Worm (Caenorhabditis elegans) whole organism, young adult: Measurements from ENCODE around the gene fic-1.

Experiments used
- B0261.1 ChIP-seq: sonication (generic microtip); optimal IDR thresholded peaks from 2 replicates; lab custom pipeline; 2016; ENCODE audit warnings: mild to moderate bottlenecking, missing genetic modification characterization, moderate library complexity, missing compliant biosample characterization
- B0336.3 ChIP-seq: fragments of 200-800 bp; sonication (Bioruptor generic); IDR thresholded peaks from 2 replicates; pipeline ENCODE4 v1.3.6; 2022; ENCODE audit warnings: missing genetic modification characterization, missing compliant biosample characterization
- C17E4.6 ChIP-seq: fragments of 200-800 bp; sonication (Bioruptor generic); IDR thresholded peaks from 2 replicates; pipeline ENCODE4 v1.3.6; 2022; ENCODE audit warnings: missing genetic modification reagents, missing genetic modification characterization, missing compliant biosample characterization
- F10E7.11 ChIP-seq: sonication (generic microtip); optimal IDR thresholded peaks from 2 replicates; lab custom pipeline; 2017; ENCODE audit warnings: mild to moderate bottlenecking, missing genetic modification characterization, moderate library complexity, missing compliant biosample characterization
- F52B5.7 ChIP-seq: sonication (generic microtip); optimal IDR thresholded peaks from 2 replicates; lab custom pipeline; 2016; ENCODE audit warnings: mild to moderate bottlenecking, missing genetic modification characterization, missing compliant biosample characterization
- F57C9.4 ChIP-seq: sonication (generic microtip); optimal IDR thresholded peaks from 2 replicates; lab custom pipeline; 2017; ENCODE audit warnings: mild to moderate bottlenecking, missing genetic modification characterization, missing compliant biosample characterization
- K11D2.4 ChIP-seq: fragments of 200-800 bp; sonication (Bioruptor generic); IDR thresholded peaks from 2 replicates; pipeline ENCODE4 v1.3.6; 2022; ENCODE audit warnings: missing genetic modification reagents, missing genetic modification characterization, missing compliant biosample characterization
- K12H6.12 ChIP-seq: fragments of 200-800 bp; sonication (Bioruptor generic); optimal IDR thresholded peaks from 2 replicates; lab custom pipeline; 2018; ENCODE audit warnings: mild to moderate bottlenecking, missing genetic modification characterization, missing compliant biosample characterization
- T26A5.8 ChIP-seq: sonication (generic microtip); optimal IDR thresholded peaks from 2 replicates; lab custom pipeline; 2016; ENCODE audit warnings: missing genetic modification characterization, missing compliant biosample characterization
- ama-1 ChIP-seq, 3 experiments: fragments of 150-350 bp in 1 of 3; sonication (generic microtip) in 2 of 3; optimal IDR thresholded peaks; 2 replicates each; lab custom pipeline; 2014 to 2018; ENCODE audit warnings: missing biosample characterization in 2 of 3, missing genetic modification characterization in 2 of 3, missing genetic modification reagents in 2 of 3
- aptf-3 ChIP-seq: fragments of 200-800 bp; sonication (Bioruptor generic); IDR thresholded peaks from 2 replicates; pipeline ENCODE4 v1.3.6; 2022; ENCODE audit warnings: missing genetic modification characterization, missing compliant biosample characterization
- atf-7 ChIP-seq: sonication (generic microtip); optimal IDR thresholded peaks from 2 replicates; lab custom pipeline; 2017; ENCODE audit warnings: mild to moderate bottlenecking, missing genetic modification characterization, missing compliant biosample characterization
- attf-5 ChIP-seq: fragments of 200-800 bp; sonication (Bioruptor generic); optimal IDR thresholded peaks from 2 replicates; lab custom pipeline; 2018; ENCODE audit warnings: mild to moderate bottlenecking, missing genetic modification characterization, missing compliant biosample characterization
- bed-1 ChIP-seq: fragments of 200-800 bp; sonication (Bioruptor generic); IDR thresholded peaks from 2 replicates; pipeline ENCODE4 v1.3.6; 2022; ENCODE audit warnings: missing genetic modification reagents, missing genetic modification characterization, missing compliant biosample characterization
- bed-2 ChIP-seq: fragments of 200-800 bp; sonication (Bioruptor generic); IDR thresholded peaks from 2 replicates; pipeline ENCODE4 v1.3.6; 2022; ENCODE audit warnings: missing genetic modification reagents, missing genetic modification characterization, missing compliant biosample characterization
- cebp-1 ChIP-seq, 2 experiments: fragments of 200-800 bp in 1 of 2; sonication (Bioruptor generic) in 1 of 2; sonication (generic microtip) in 1 of 2; IDR thresholded peaks in 1 of 2; optimal IDR thresholded peaks in 1 of 2; 2 replicates each; pipeline versions ENCODE4 v1.3.6 to Lab custom; 2017 to 2022; ENCODE audit warnings: missing compliant biosample characterization in 2 of 2, missing genetic modification characterization in 2 of 2, mild to moderate bottlenecking in 1 of 2, missing genetic modification reagents in 1 of 2, moderate library complexity in 1 of 2
- ceh-27 ChIP-seq: fragments of 200-800 bp; sonication (Bioruptor generic); optimal IDR thresholded peaks from 2 replicates; lab custom pipeline; 2018; ENCODE audit warnings: mild to moderate bottlenecking, missing genetic modification characterization, moderate library complexity, missing compliant biosample characterization
- ceh-58 ChIP-seq: fragments of 200-800 bp; sonication (Bioruptor generic); IDR thresholded peaks from 2 replicates; pipeline ENCODE4 v1.3.6; 2022; ENCODE audit warnings: missing genetic modification characterization, missing compliant biosample characterization
- dpff-1 ChIP-seq: sonication (generic microtip); optimal IDR thresholded peaks from 2 replicates; lab custom pipeline; 2017; ENCODE audit warnings: mild to moderate bottlenecking, missing genetic modification characterization, missing compliant biosample characterization
- dpl-1 ChIP-seq: fragments of 150-350 bp; optimal IDR thresholded peaks from 2 replicates; lab custom pipeline; 2014; ENCODE audit warnings: missing biosample characterization, missing genetic modification reagents, missing genetic modification characterization
- ekl-4 ChIP-seq: fragments of 200-800 bp; sonication (Bioruptor generic); IDR thresholded peaks from 2 replicates; pipeline ENCODE4 v1.3.6; 2022; ENCODE audit warnings: missing genetic modification reagents, missing genetic modification characterization, missing compliant biosample characterization
- ets-4 ChIP-seq: fragments of 200-800 bp; sonication (Bioruptor generic); optimal IDR thresholded peaks from 2 replicates; lab custom pipeline; 2018; ENCODE audit warnings: mild to moderate bottlenecking, missing genetic modification characterization, missing compliant biosample characterization
- gei-17 ChIP-seq: fragments of 200-800 bp; sonication (Bioruptor generic); optimal IDR thresholded peaks from 2 replicates; lab custom pipeline; 2018; ENCODE audit warnings: mild to moderate bottlenecking, missing genetic modification characterization, missing compliant biosample characterization
- hlh-12 ChIP-seq: sonication (generic microtip); optimal IDR thresholded peaks from 2 replicates; lab custom pipeline; 2016; ENCODE audit warnings: missing genetic modification characterization, missing compliant biosample characterization
- hmg-1.2 ChIP-seq: fragments of 200-800 bp; sonication (Bioruptor generic); IDR thresholded peaks from 2 replicates; pipeline ENCODE4 v1.3.6; 2022; ENCODE audit warnings: missing genetic modification reagents, missing genetic modification characterization, missing compliant biosample characterization
- let-526 ChIP-seq: fragments of 200-800 bp; sonication (Bioruptor generic); IDR thresholded peaks from 2 replicates; pipeline ENCODE4 v1.3.6; 2022; ENCODE audit warnings: missing genetic modification reagents, missing genetic modification characterization, missing compliant biosample characterization
- lin-26 ChIP-seq: fragments of 200-800 bp; sonication (Bioruptor generic); IDR thresholded peaks from 2 replicates; pipeline ENCODE4 v1.3.6; 2022; ENCODE audit warnings: missing genetic modification reagents, missing genetic modification characterization, missing compliant biosample characterization
- lsl-1 ChIP-seq: fragments of 200-800 bp; sonication (Bioruptor generic); optimal IDR thresholded peaks from 2 replicates; lab custom pipeline; 2018; ENCODE audit warnings: mild to moderate bottlenecking, missing genetic modification characterization, moderate library complexity, missing compliant biosample characterization
- madf-6 ChIP-seq: fragments of 200-800 bp; sonication (Bioruptor generic); IDR thresholded peaks from 2 replicates; pipeline ENCODE4 v1.3.6; 2022; ENCODE audit warnings: missing genetic modification reagents, missing genetic modification characterization, missing compliant biosample characterization
- madf-8 ChIP-seq: fragments of 200-800 bp; sonication (Bioruptor generic); conservative IDR thresholded peaks from 2 replicates; pipeline ENCODE4 v1.3.6; 2022; ENCODE audit warnings: missing genetic modification reagents, missing genetic modification characterization, missing compliant biosample characterization
- mxl-1 ChIP-seq: sonication (generic microtip); optimal IDR thresholded peaks from 2 replicates; lab custom pipeline; 2016; ENCODE audit warnings: missing genetic modification characterization, missing compliant biosample characterization
- nfya-1 ChIP-seq: sonication (generic microtip); optimal IDR thresholded peaks from 2 replicates; lab custom pipeline; 2017; ENCODE audit warnings: antibody characterized with exemption, missing compliant biosample characterization, missing genetic modification characterization, borderline replicate concordance; ENCODE audit not compliant: insufficient read depth
- nfya-2 ChIP-seq: fragments of 200-800 bp; sonication (Bioruptor generic); IDR thresholded peaks from 2 replicates; pipeline ENCODE4 v1.3.6; 2022; ENCODE audit warnings: missing genetic modification reagents, missing genetic modification characterization, missing compliant biosample characterization
- nhr-120 ChIP-seq: fragments of 200-800 bp; sonication (Bioruptor generic); IDR thresholded peaks from 2 replicates; pipeline ENCODE4 v1.3.6; 2022; ENCODE audit warnings: missing genetic modification characterization, missing compliant biosample characterization
- nhr-27 ChIP-seq: fragments of 200-800 bp; sonication (Bioruptor generic); optimal IDR thresholded peaks from 2 replicates; lab custom pipeline; 2018; ENCODE audit warnings: mild to moderate bottlenecking, missing genetic modification characterization, moderate library complexity, missing compliant biosample characterization
- pbrm-1 ChIP-seq: fragments of 200-800 bp; sonication (Bioruptor generic); IDR thresholded peaks from 2 replicates; pipeline ENCODE4 v1.3.6; 2022; ENCODE audit warnings: missing genetic modification reagents, missing genetic modification characterization, missing compliant biosample characterization
- repo-1 ChIP-seq: sonication (generic microtip); optimal IDR thresholded peaks from 2 replicates; lab custom pipeline; 2017; ENCODE audit warnings: mild to moderate bottlenecking, missing genetic modification characterization, missing compliant biosample characterization
- sea-2 ChIP-seq: fragments of 200-800 bp; sonication (Bioruptor generic); IDR thresholded peaks from 2 replicates; pipeline ENCODE4 v1.3.6; 2022; ENCODE audit warnings: missing genetic modification characterization, missing compliant biosample characterization
- snpc-3.4 ChIP-seq: sonication (generic microtip); optimal IDR thresholded peaks from 2 replicates; lab custom pipeline; 2017; ENCODE audit warnings: missing genetic modification characterization, mild to moderate bottlenecking, missing compliant biosample characterization, antibody characterized with exemption, moderate library complexity, missing genotype, missing genetic modification reagents
- snpc-4 ChIP-seq, 5 experiments: fragments of 150-350 bp in 1 of 5; sonication (generic microtip) in 4 of 5; optimal IDR thresholded peaks; 2 replicates each; lab custom pipeline; 2014 to 2018; ENCODE audit warnings: missing genetic modification characterization in 5 of 5, missing biosample characterization in 3 of 5, antibody characterized with exemption in 2 of 5, mild to moderate bottlenecking in 2 of 5, missing compliant biosample characterization in 2 of 5, missing genotype in 2 of 5, moderate library complexity in 2 of 5, missing genetic modification reagents in 1 of 5
- somi-1 ChIP-seq: fragments of 200-800 bp; sonication (Bioruptor generic); optimal IDR thresholded peaks from 2 replicates; lab custom pipeline; 2018; ENCODE audit warnings: mild to moderate bottlenecking, missing genetic modification characterization, missing compliant biosample characterization
- tbp1 ChIP-seq: fragments of 200-800 bp; sonication (Bioruptor generic); optimal IDR thresholded peaks from 2 replicates; lab custom pipeline; 2018; ENCODE audit warnings: mild to moderate bottlenecking, missing genetic modification characterization, missing compliant biosample characterization
- zim-3 ChIP-seq: sonication (generic microtip); optimal IDR thresholded peaks from 2 replicates; lab custom pipeline; 2017; ENCODE audit warnings: mild to moderate bottlenecking, missing genetic modification characterization, moderate library complexity, missing compliant biosample characterization
- ztf-18 ChIP-seq: sonication (generic microtip); optimal IDR thresholded peaks from 2 replicates; lab custom pipeline; 2016; ENCODE audit warnings: missing genotype, mild to moderate bottlenecking, missing genetic modification characterization, missing compliant biosample characterization
- ztf-22 ChIP-seq: fragments of 200-800 bp; sonication (Bioruptor generic); optimal IDR thresholded peaks from 2 replicates; lab custom pipeline; 2018; ENCODE audit warnings: mild to moderate bottlenecking, missing genetic modification characterization, moderate library complexity, missing compliant biosample characterization
- ztf-26 ChIP-seq: sonication (generic microtip); optimal IDR thresholded peaks from 2 replicates; lab custom pipeline; 2017; ENCODE audit warnings: missing genetic modification characterization, missing compliant biosample characterization
- ztf-6 ChIP-seq: fragments of 200-800 bp; sonication (Bioruptor generic); IDR thresholded peaks from 2 replicates; pipeline ENCODE4 v1.3.6; 2022; ENCODE audit warnings: missing genetic modification reagents, missing genetic modification characterization, missing compliant biosample characterization

Gene fic-1

DNA sequence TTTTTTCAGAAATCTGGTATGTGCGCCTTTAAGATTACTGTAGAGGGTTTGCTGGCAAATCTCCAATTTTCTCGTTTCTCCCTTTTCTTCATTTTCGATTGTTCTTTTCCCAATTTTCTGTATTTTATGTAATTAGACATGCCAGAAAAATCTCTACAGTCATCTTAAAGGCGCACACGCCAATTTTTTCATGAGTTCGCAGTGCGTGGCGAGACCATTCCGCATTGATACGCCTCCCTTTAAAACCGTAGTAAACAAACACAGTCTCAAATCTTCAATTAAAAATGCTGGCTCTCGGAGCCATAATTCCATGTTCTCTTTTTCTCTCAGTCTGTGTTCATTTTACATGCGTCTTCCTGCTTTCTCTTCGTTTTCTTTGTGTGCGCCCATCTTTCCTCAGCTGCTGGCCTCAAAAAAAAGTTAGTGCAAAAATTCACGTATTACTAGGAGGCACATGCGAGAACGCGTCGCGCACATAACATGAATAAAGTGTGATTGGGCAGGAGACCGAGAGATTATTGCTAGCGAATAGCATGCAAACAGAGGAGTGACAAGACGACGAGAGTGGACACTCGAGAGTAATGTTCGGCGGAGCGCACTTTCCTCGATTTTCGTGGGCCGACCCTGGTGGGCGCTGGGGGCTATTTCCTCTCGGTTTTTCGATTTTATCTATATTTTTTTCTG lies 18.2 kb upstream of the fic-1 start:
- TF ChIP-seq F52B5.7: no peak
- no peak for TF ChIP-seq ets-4 (GFP tag; lab: Kevin White, UChicago)
- TF ChIP-seq B0336.3: peak; percentile 74
- TF ChIP-seq ztf-6 (GFP tag; lab: Robert Waterston, UW): no peak
- TF ChIP-seq nfya-1 (tag; lab: Kevin White, UChicago): no peak
- peak; percentile 87 for TF ChIP-seq ceh-27
- no peak for TF ChIP-seq cebp-1 (GFP tag; IDR thresholded peaks at IDR 0.05; lab: Robert Waterston, UW)
- peak; percentile 78 for TF ChIP-seq cebp-1 (tag; optimal IDR thresholded peaks at IDR 0.05; lab: Kevin White, UChicago)
- peak; percentile 96 for TF ChIP-seq madf-6
- TF ChIP-seq attf-5: peak; percentile 89
- no peak for TF ChIP-seq atf-7 (tag; lab: Kevin White, UChicago)
- no peak for TF ChIP-seq aptf-3 (GFP tag; lab: Robert Waterston, UW)
- TF ChIP-seq gei-17 (GFP tag; lab: Kevin White, UChicago): peak; percentile 24
- no peak for TF ChIP-seq bed-2 (GFP tag; lab: Robert Waterston, UW)
- TF ChIP-seq madf-8 (GFP tag; lab: Robert Waterston, UW): peak; percentile 91
- TF ChIP-seq tbp1: peak; percentile 38
- TF ChIP-seq ekl-4 (GFP tag; lab: Robert Waterston, UW): peak; percentile 43
- TF ChIP-seq K12H6.12 (tag; lab: Kevin White, UChicago): peak; percentile 77
- TF ChIP-seq ztf-18 (tag; lab: Kevin White, UChicago): peak; percentile 64
- no peak for TF ChIP-seq B0261.1 (tag; lab: Kevin White, UChicago)
- TF ChIP-seq ztf-26 (tag; lab: Kevin White, UChicago): peak; percentile 59
- no peak for TF ChIP-seq ztf-22
- TF ChIP-seq lsl-1: peak; percentile 93
- TF ChIP-seq zim-3 (tag; lab: Kevin White, UChicago): no peak
- TF ChIP-seq F10E7.11: no peak
- TF ChIP-seq let-526: no peak
- TF ChIP-seq ceh-58 (GFP tag; lab: Robert Waterston, UW): no peak
- no peak for TF ChIP-seq C17E4.6 (GFP tag; lab: Robert Waterston, UW)
- 0 out of 2 replicates have a peak, but pooled peaks have one; percentile 33 for TF ChIP-seq K11D2.4 (GFP tag; lab: Robert Waterston, UW)
- no peak for TF ChIP-seq hlh-12 (tag; lab: Kevin White, UChicago)
- no peak for TF ChIP-seq ama-1 (optimal IDR thresholded peaks at IDR 0.05; lab: Kevin White, UChicago)
- no peak for TF ChIP-seq ama-1 (GFP tag; optimal IDR thresholded peaks at IDR 0.05; lab: Kevin White, UChicago)
- 0 out of 2 replicates have a peak, but pooled peaks have one; percentile 40 for TF ChIP-seq lin-26 (GFP tag; lab: Robert Waterston, UW)
- TF ChIP-seq snpc-4 (GFP tag; optimal IDR thresholded peaks at IDR 0.05; lab: Kevin White, UChicago): no peak
- TF ChIP-seq snpc-4 (tag; optimal IDR thresholded peaks at IDR 0.05; lab: Kevin White, UChicago): peak in 3 of 4 experiments; percentile 29 to 65 (median 39)
- TF ChIP-seq sea-2: no peak
- no peak for TF ChIP-seq bed-1 (GFP tag; lab: Robert Waterston, UW)
- no peak for TF ChIP-seq mxl-1 (tag; lab: Kevin White, UChicago)
- TF ChIP-seq nhr-120 (GFP tag; lab: Robert Waterston, UW): no peak
- peak; percentile 91 for TF ChIP-seq hmg-1.2 (GFP tag; lab: Robert Waterston, UW)
- no peak for TF ChIP-seq T26A5.8 (tag; lab: Kevin White, UChicago)
- peak; percentile 38 for TF ChIP-seq somi-1 (GFP tag; lab: Kevin White, UChicago)
- TF ChIP-seq pbrm-1 (GFP tag; lab: Robert Waterston, UW): 0 out of 2 replicates have a peak, but pooled peaks have one; percentile 32
- peak; percentile 25 for TF ChIP-seq snpc-3.4 (tag; lab: Kevin White, UChicago)
- no peak for TF ChIP-seq nfya-2 (GFP tag; lab: Robert Waterston, UW)
- TF ChIP-seq dpff-1 (tag; lab: Kevin White, UChicago): no peak
- TF ChIP-seq F57C9.4: no peak
- no peak for TF ChIP-seq dpl-1 (GFP tag; lab: Kevin White, UChicago)
- no peak for TF ChIP-seq repo-1 (tag; lab: Kevin White, UChicago)
- TF ChIP-seq nhr-27: no peak
